Fruit fly (Drosophila melanogaster) whole organism, embryonic: ENCODE measurements around the gene CG2444.
A peak's percentile ranks its signal among the peaks of the same experiment; 100 is the strongest.

ENCODE experiments used
- CG10321 ChIP-seq: fragments of 200-800 bp; sonication (Bioruptor generic); IDR thresholded peaks from 2 replicates; pipeline ENCODE4 v1.3.6; 2022; ENCODE audit warnings: missing biosample characterization, missing genetic modification characterization
- CG11504 ChIP-seq: fragments of 200-800 bp; sonication (Bioruptor generic); optimal IDR thresholded peaks from 3 replicates; lab custom pipeline; 2019; ENCODE audit warnings: missing biosample characterization, mild to moderate bottlenecking, missing genetic modification characterization, moderate library complexity
- CG13894 ChIP-seq: fragments of 200-800 bp; sonication (Bioruptor generic); optimal IDR thresholded peaks from 3 replicates; lab custom pipeline; 2018; ENCODE audit warnings: missing biosample characterization, mild to moderate bottlenecking, missing genetic modification characterization, moderate library complexity
- CG1602 ChIP-seq: fragments of 200-800 bp; sonication (Bioruptor generic); optimal IDR thresholded peaks from 3 replicates; lab custom pipeline; 2016; ENCODE audit warnings: missing biosample characterization, missing genetic modification characterization
- CG16863 ChIP-seq: fragments of 200-800 bp; sonication (Bioruptor generic); optimal IDR thresholded peaks from 3 replicates; lab custom pipeline; 2016; ENCODE audit warnings: missing biosample characterization, missing genetic modification characterization
- CG17802 ChIP-seq: fragments of 200-800 bp; sonication (Bioruptor generic); optimal IDR thresholded peaks from 2 replicates; lab custom pipeline; 2018; ENCODE audit warnings: missing biosample characterization, mild to moderate bottlenecking, missing genetic modification characterization, moderate library complexity
- CG18599 ChIP-seq: fragments of 200-800 bp; sonication (Bioruptor generic); optimal IDR thresholded peaks from 3 replicates; lab custom pipeline; 2017; ENCODE audit warnings: missing biosample characterization, missing genetic modification characterization, mild to moderate bottlenecking, moderate library complexity, missing genetic modification reagents
- CG30020 ChIP-seq: fragments of 200-800 bp; optimal IDR thresholded peaks from 2 replicates; lab custom pipeline; 2019; ENCODE audit warnings: missing biosample characterization, mild to moderate bottlenecking, missing genetic modification characterization, moderate library complexity
- CG30431 ChIP-seq: fragments of 200-800 bp; sonication (Bioruptor generic); optimal IDR thresholded peaks from 2 replicates; lab custom pipeline; 2017; ENCODE audit warnings: missing biosample characterization, missing genetic modification characterization
- CG31224 ChIP-seq: fragments of 200-800 bp; sonication (Bioruptor generic); IDR thresholded peaks from 2 replicates; pipeline ENCODE4 v1.3.6; 2022; ENCODE audit warnings: missing biosample characterization, missing genetic modification characterization
- CG3281 ChIP-seq: fragments of 200-800 bp; sonication (Bioruptor generic); optimal IDR thresholded peaks from 3 replicates; lab custom pipeline; 2017; ENCODE audit warnings: missing biosample characterization, mild to moderate bottlenecking, missing genetic modification characterization
- CG34422 ChIP-seq: fragments of 200-800 bp; sonication (Bioruptor generic); IDR thresholded peaks from 3 replicates; pipeline ENCODE4 v1.3.6; 2022; ENCODE audit warnings: missing biosample characterization, missing genetic modification characterization
- CG4617 ChIP-seq: fragments of 200-800 bp; sonication (Bioruptor generic); optimal IDR thresholded peaks from 3 replicates; lab custom pipeline; 2016; ENCODE audit warnings: missing biosample characterization, missing genetic modification characterization, borderline replicate concordance
- CG4707 ChIP-seq: fragments of 200-800 bp; sonication (Bioruptor generic); optimal IDR thresholded peaks from 2 replicates; lab custom pipeline; 2018; ENCODE audit warnings: missing biosample characterization, mild to moderate bottlenecking, missing genetic modification characterization, moderate library complexity
- CG5953 ChIP-seq: fragments of 200-800 bp; sonication (Bioruptor generic); IDR thresholded peaks from 2 replicates; pipeline ENCODE4 v1.3.6; 2022; ENCODE audit warnings: missing biosample characterization, missing genetic modification characterization
- CG6689 ChIP-seq: fragments of 200-800 bp; sonication (Bioruptor generic); IDR thresholded peaks from 2 replicates; pipeline ENCODE4 v1.3.6; 2022; ENCODE audit warnings: missing biosample characterization, missing genetic modification characterization
- CG7372 ChIP-seq: fragments of 200-800 bp; sonication (Bioruptor generic); IDR thresholded peaks from 2 replicates; pipeline ENCODE4 v1.3.6; 2022; ENCODE audit warnings: missing biosample characterization, missing genetic modification characterization
- CG7556 ChIP-seq: fragments of 200-800 bp; sonication (Bioruptor generic); optimal IDR thresholded peaks from 2 replicates; lab custom pipeline; 2017; ENCODE audit warnings: missing biosample characterization, mild to moderate bottlenecking, missing genetic modification characterization
- CG7839 ChIP-seq: fragments of 200-800 bp; sonication (Bioruptor generic); optimal IDR thresholded peaks from 3 replicates; lab custom pipeline; 2018; ENCODE audit warnings: missing biosample characterization, mild to moderate bottlenecking, missing genetic modification characterization, moderate library complexity
- CG9609 ChIP-seq: fragments of 200-800 bp; sonication (Bioruptor generic); optimal IDR thresholded peaks from 3 replicates; lab custom pipeline; 2016; ENCODE audit warnings: missing biosample characterization, missing genetic modification characterization
- D19A ChIP-seq: fragments of 200-800 bp; optimal IDR thresholded peaks from 3 replicates; lab custom pipeline; 2019; ENCODE audit warnings: missing biosample characterization, mild to moderate bottlenecking, missing genetic modification characterization, moderate library complexity
- Dek ChIP-seq: fragments of 200-800 bp; sonication (Bioruptor generic); optimal IDR thresholded peaks from 3 replicates; lab custom pipeline; 2019; ENCODE audit warnings: missing biosample characterization, mild to moderate bottlenecking, missing genetic modification characterization, moderate library complexity
- Dip2 ChIP-seq: fragments of 200-800 bp; sonication (Bioruptor generic); IDR thresholded peaks from 2 replicates; pipeline ENCODE4 v1.3.6; 2022; ENCODE audit warnings: missing biosample characterization, missing genetic modification characterization
- E2f2 ChIP-seq: fragments of 200-800 bp; sonication (Bioruptor generic); IDR thresholded peaks from 2 replicates; pipeline ENCODE4 v1.3.6; 2022; ENCODE audit warnings: missing biosample characterization, missing genetic modification characterization
- Fer3 ChIP-seq: fragments of 200-800 bp; sonication (Bioruptor generic); optimal IDR thresholded peaks from 2 replicates; lab custom pipeline; 2018; ENCODE audit warnings: missing biosample characterization, mild to moderate bottlenecking, missing genetic modification characterization, moderate library complexity
- GATAe ChIP-seq: fragments of 200-800 bp; sonication (Bioruptor generic); conservative IDR thresholded peaks from 2 replicates; pipeline ENCODE4 v1.3.6; 2022; ENCODE audit warnings: missing biosample characterization, missing genetic modification characterization
- Jarid2 ChIP-seq: fragments of 200-800 bp; sonication (Bioruptor generic); optimal IDR thresholded peaks from 3 replicates; lab custom pipeline; 2017; ENCODE audit warnings: mild to moderate bottlenecking, missing biosample characterization, missing genetic modification reagents, missing genetic modification characterization
- MTF-1 ChIP-seq: fragments of 200-800 bp; sonication (Bioruptor generic); optimal IDR thresholded peaks from 2 replicates; lab custom pipeline; 2018; ENCODE audit warnings: missing biosample characterization, mild to moderate bottlenecking, missing genetic modification characterization, borderline replicate concordance
- Med ChIP-seq: fragments of 200-800 bp; sonication (Bioruptor generic); peaks from one replicate; lab custom pipeline; 2016; ENCODE audit warnings: missing biosample characterization, missing genetic modification characterization, mild to moderate bottlenecking, inconsistent platforms, moderate library complexity
- NFAT ChIP-seq: fragments of 200-800 bp; sonication (Bioruptor generic); IDR thresholded peaks from 2 replicates; pipeline ENCODE4 v1.3.6; 2022; ENCODE audit warnings: missing biosample characterization, missing genetic modification characterization
- ab ChIP-seq: fragments of 200-800 bp; sonication (Bioruptor generic); optimal IDR thresholded peaks from 2 replicates; lab custom pipeline; 2016; ENCODE audit warnings: missing biosample characterization, missing genetic modification characterization
- abd-A ChIP-seq: fragments of 200-800 bp; sonication (Bioruptor generic); optimal IDR thresholded peaks from 3 replicates; lab custom pipeline; 2019; ENCODE audit warnings: missing biosample characterization, mild to moderate bottlenecking, missing genetic modification characterization, moderate library complexity
- amos ChIP-seq: fragments of 200-800 bp; sonication (Bioruptor generic); IDR thresholded peaks from 2 replicates; pipeline ENCODE4 v1.3.6; 2022; ENCODE audit warnings: missing biosample characterization, missing genetic modification characterization; ENCODE audit not compliant: partially characterized antibody
- btn ChIP-seq: fragments of 200-800 bp; sonication (Bioruptor generic); optimal IDR thresholded peaks from 2 replicates; lab custom pipeline; 2016; ENCODE audit warnings: missing biosample characterization, missing genetic modification characterization
- cwo ChIP-seq: fragments of 200-800 bp; sonication (Bioruptor generic); optimal IDR thresholded peaks from 3 replicates; lab custom pipeline; 2017; ENCODE audit warnings: missing biosample characterization, missing genetic modification characterization, mild to moderate bottlenecking, moderate library complexity, missing genetic modification reagents
- dmrt99B ChIP-seq: fragments of 200-800 bp; sonication (Bioruptor generic); optimal IDR thresholded peaks from 2 replicates; lab custom pipeline; 2018; ENCODE audit warnings: missing biosample characterization, mild to moderate bottlenecking, missing genetic modification characterization, moderate library complexity
- esg ChIP-seq: fragments of 200-800 bp; sonication (Bioruptor generic); conservative IDR thresholded peaks from 2 replicates; pipeline ENCODE4 v1.3.6; 2022; ENCODE audit warnings: missing biosample characterization, missing genetic modification characterization
- eve ChIP-seq, 2 experiments: fragments of >200 bp; optimal IDR thresholded peaks; 2 replicates each; lab custom pipeline; 2017; ENCODE audit warnings: missing biosample characterization in 2 of 2, missing genetic modification characterization in 2 of 2
- eyg ChIP-seq: fragments of 200-800 bp; sonication (Bioruptor generic); optimal IDR thresholded peaks from 3 replicates; lab custom pipeline; 2016; ENCODE audit warnings: missing biosample characterization, missing genetic modification characterization
- hbn ChIP-seq: fragments of 200-800 bp; sonication (Bioruptor generic); IDR thresholded peaks from 2 replicates; pipeline ENCODE4 v1.3.6; 2022; ENCODE audit warnings: missing biosample characterization, missing genetic modification characterization; ENCODE audit not compliant: partially characterized antibody
- ken ChIP-seq: fragments of 200-800 bp; sonication (Bioruptor generic); IDR thresholded peaks from 3 replicates; pipeline ENCODE4 v1.3.6; 2022; ENCODE audit warnings: missing biosample characterization, missing genetic modification characterization
- nerfin-1 ChIP-seq: fragments of 200-800 bp; sonication (Bioruptor generic); optimal IDR thresholded peaks from 3 replicates; lab custom pipeline; 2019; ENCODE audit warnings: missing biosample characterization, mild to moderate bottlenecking, missing genetic modification characterization, moderate library complexity
- org-1 ChIP-seq: fragments of 200-800 bp; sonication (Bioruptor generic); optimal IDR thresholded peaks from 2 replicates; lab custom pipeline; 2017; ENCODE audit warnings: missing biosample characterization, missing genetic modification characterization
- sima ChIP-seq: fragments of 200-800 bp; sonication (Bioruptor generic); optimal IDR thresholded peaks from 2 replicates; lab custom pipeline; 2016; ENCODE audit warnings: missing biosample characterization, missing genetic modification characterization
- stwl ChIP-seq: fragments of 200-800 bp; sonication (Bioruptor generic); optimal IDR thresholded peaks from 3 replicates; lab custom pipeline; 2018; ENCODE audit warnings: missing biosample characterization, mild to moderate bottlenecking, missing genetic modification characterization, moderate library complexity
- z ChIP-seq: fragments of 200-800 bp; sonication (Bioruptor generic); IDR thresholded peaks from 3 replicates; pipeline ENCODE4 v1.3.6; 2022; ENCODE audit warnings: missing biosample characterization, missing genetic modification characterization
- zf30C ChIP-seq: fragments of 200-800 bp; sonication (Bioruptor generic); optimal IDR thresholded peaks from 3 replicates; lab custom pipeline; 2018; ENCODE audit warnings: missing biosample characterization, mild to moderate bottlenecking, missing genetic modification characterization

Gene CG2444

DNA sequence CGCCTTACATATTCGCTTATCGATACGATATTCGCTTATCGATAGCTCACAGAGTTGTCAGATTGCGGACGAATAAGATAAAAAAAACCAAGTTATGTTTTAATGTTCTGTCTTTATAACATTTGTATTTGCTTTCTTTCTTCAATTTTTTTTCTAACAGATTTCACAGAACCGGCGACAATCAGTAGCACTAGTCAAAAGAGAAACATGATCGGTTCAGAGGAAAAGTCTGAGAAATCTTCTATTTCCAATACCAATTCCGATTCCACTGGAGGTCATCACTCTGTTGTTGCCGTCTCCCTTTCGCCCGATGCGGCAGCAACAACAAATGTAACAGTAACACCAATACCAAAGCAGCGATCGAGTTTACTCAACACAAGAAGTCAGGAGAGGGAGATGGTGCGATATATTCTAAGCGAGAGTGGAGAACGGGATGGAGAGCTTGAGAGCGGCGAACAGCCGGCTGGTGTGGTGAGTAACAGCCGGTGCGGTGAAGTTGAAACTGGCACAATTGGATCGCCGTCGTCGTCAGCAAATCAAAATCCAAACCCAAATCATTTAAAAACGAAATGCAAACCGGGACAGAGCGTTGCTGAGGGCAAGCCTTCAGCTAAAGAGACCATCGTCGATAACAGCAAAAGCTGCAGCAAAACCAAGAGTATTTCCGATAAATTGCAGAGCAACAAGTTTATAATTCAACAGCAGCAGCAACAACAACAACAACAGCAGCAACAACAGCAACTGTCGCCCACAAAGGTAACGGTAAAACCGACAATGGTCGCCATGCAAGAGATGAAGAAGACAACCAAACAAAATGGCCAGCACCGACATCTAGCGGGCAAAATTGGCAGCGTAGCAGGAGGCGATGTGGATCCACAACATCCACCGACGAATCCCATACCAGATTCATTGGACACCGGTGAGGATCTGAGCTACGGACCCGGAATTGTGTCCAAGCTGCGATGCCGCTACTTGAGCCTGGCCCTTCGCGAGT lies 23.2 kb downstream of the CG2444 start (continued):
- TF ChIP-seq CG3281 (GFP tag; lab: Kevin White, UChicago) (peak; percentile 71), E2f2 (GFP tag; lab: Robert Waterston, UW) (peak; percentile 88), Fer3 (tag; lab: Kevin White, UChicago) (peak; percentile 49), CG1602 (GFP tag; lab: Kevin White, UChicago) (peak; percentile 37), nerfin-1 (peak; percentile 30), D19A (tag; lab: Kevin White, UChicago) (peak; percentile 38), btn (GFP tag; lab: Kevin White, UChicago) (no peak), CG7839 (tag; lab: Kevin White, UChicago) (peak; percentile 62), NFAT (GFP tag; lab: Robert Waterston, UW) (peak; percentile 41; the same call in 1 of the 2 replicates), Dip2 (GFP tag; lab: Robert Waterston, UW) (no peak), Jarid2 (GFP tag; lab: Kevin White, UChicago) (peak; percentile 69), abd-A (peak; percentile 31), ab (GFP tag; lab: Kevin White, UChicago) (no peak), dmrt99B (tag; lab: Kevin White, UChicago) (peak; percentile 71), zf30C (GFP tag; lab: Kevin White, UChicago) (no peak), Med (GFP tag; lab: Kevin White, UChicago) (peak; percentile 93), GATAe (GFP tag; lab: Robert Waterston, UW) (no peak), cwo (GFP tag; lab: Kevin White, UChicago) (peak; percentile 32), z (GFP tag; lab: Robert Waterston, UW) (peak; percentile 65; the same call in 2 of the 3 replicates), org-1 (GFP tag; lab: Kevin White, UChicago) (no peak), CG30431 (GFP tag; lab: Kevin White, UChicago) (peak; percentile 6), CG5953 (no peak), CG17802 (tag; lab: Kevin White, UChicago) (no peak), CG31224 (GFP tag; lab: Robert Waterston, UW) (no peak), CG7372 (peak; percentile 44; the same call in 1 of the 2 replicates), esg (no peak), CG13894 (tag; lab: Kevin White, UChicago) (peak; percentile 70), CG18599 (GFP tag; lab: Kevin White, UChicago) (peak; percentile 71), CG16863 (GFP tag; lab: Kevin White, UChicago) (peak; percentile 55), CG30020 (tag; lab: Kevin White, UChicago) (peak; percentile 16), CG10321 (GFP tag; lab: Robert Waterston, UW) (peak; percentile 85), ken (GFP tag; lab: Robert Waterston, UW) (0 out of 3 replicates have a peak, but pooled peaks have one; percentile 30), CG34422 (GFP tag; lab: Robert Waterston, UW) (no peak), CG4707 (no peak), eve (GFP tag; optimal IDR thresholded peaks at IDR 0.05; lab: Kevin White, UChicago) (no peak), CG9609 (peak; percentile 54), hbn (GFP tag; lab: Robert Waterston, UW) (peak; percentile 46; the same call in 1 of the 2 replicates), CG4617 (GFP tag; lab: Kevin White, UChicago) (peak; percentile 24), amos (peak; percentile 58; the same call in 1 of the 2 replicates), eyg (GFP tag; lab: Kevin White, UChicago) (peak; percentile 44), sima (GFP tag; lab: Kevin White, UChicago) (no peak), Dek (peak; percentile 51), MTF-1 (no peak), stwl (tag; lab: Kevin White, UChicago) (peak; percentile 19), CG11504 (tag; lab: Kevin White, UChicago) (peak; percentile 64), CG7556 (GFP tag; lab: Kevin White, UChicago) (peak; percentile 65), CG6689 (peak; percentile 50)
